Worm (Caenorhabditis elegans): ENCODE data around the gene kin-16.

DNA sequence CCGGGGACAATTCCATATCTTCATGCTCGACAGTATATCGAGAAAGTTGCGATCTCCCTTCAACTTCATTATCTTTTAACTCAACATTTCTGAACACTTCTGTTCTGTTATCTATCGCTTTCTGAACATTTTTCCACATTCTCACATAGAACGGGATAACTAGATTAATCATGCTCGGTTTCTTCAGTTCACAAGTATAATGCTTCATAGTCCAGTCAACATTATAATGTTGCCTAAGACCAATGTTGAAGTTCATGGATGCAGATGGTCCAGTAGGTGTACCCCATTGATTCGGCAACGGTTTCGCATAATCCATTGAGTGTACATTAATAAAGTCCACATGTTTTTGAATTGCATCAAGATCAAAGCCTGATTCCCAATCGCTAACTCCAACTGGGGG, 2.9 kb upstream of the kin-16 start:
- TF ChIP-seq flt-1 (GFP tag; IDR thresholded peaks at IDR 0.05) (no peak), tab-1 (GFP tag; IDR thresholded peaks at IDR 0.05) (no peak)

Measured in whole organism, midembryonic.